Fruit fly (Drosophila melanogaster) whole organism, prepupa: ENCODE data around the gene CG14441.

ENCODE experiments used
- Blimp-1 ChIP-seq: fragments of 200-800 bp; sonication (Bioruptor generic); optimal IDR thresholded peaks from 3 replicates; lab custom pipeline; 2017; ENCODE audit warnings: missing biosample characterization, missing genetic modification characterization, mild to moderate bottlenecking, moderate library complexity, missing genetic modification reagents
- CG10631 ChIP-seq: fragments of 200-800 bp; sonication (Bioruptor generic); optimal IDR thresholded peaks from 2 replicates; lab custom pipeline; 2016; ENCODE audit warnings: missing biosample characterization, missing genetic modification characterization
- CG10669 ChIP-seq: fragments of 200-800 bp; sonication (Bioruptor generic); optimal IDR thresholded peaks from 3 replicates; lab custom pipeline; 2018; ENCODE audit warnings: missing biosample characterization, mild to moderate bottlenecking, missing genetic modification characterization, moderate library complexity
- CG11294 ChIP-seq: fragments of 200-800 bp; sonication (Bioruptor generic); IDR thresholded peaks from 2 replicates; pipeline ENCODE4 v1.3.6; 2022; ENCODE audit warnings: missing biosample characterization, missing genetic modification characterization
- CG15336 ChIP-seq: fragments of 200-800 bp; sonication (Bioruptor generic); IDR thresholded peaks from 2 replicates; pipeline ENCODE4 v1.3.6; 2022; ENCODE audit warnings: missing biosample characterization, missing genetic modification characterization
- CG16779 ChIP-seq: fragments of 200-800 bp; sonication (Bioruptor generic); optimal IDR thresholded peaks from 3 replicates; lab custom pipeline; 2017; ENCODE audit warnings: missing biosample characterization, mild to moderate bottlenecking, missing genetic modification characterization
- CG31627 ChIP-seq: fragments of 200-800 bp; sonication (Bioruptor generic); optimal IDR thresholded peaks from 3 replicates; lab custom pipeline; 2016; ENCODE audit warnings: missing biosample characterization, missing genetic modification characterization
- CG32006 ChIP-seq: fragments of 200-800 bp; sonication (Bioruptor generic); optimal IDR thresholded peaks from 3 replicates; lab custom pipeline; 2017; ENCODE audit warnings: missing biosample characterization, mild to moderate bottlenecking, missing genetic modification characterization
- CG3919 ChIP-seq: fragments of 200-800 bp; sonication (Bioruptor generic); optimal IDR thresholded peaks from 3 replicates; lab custom pipeline; 2016; ENCODE audit warnings: missing biosample characterization, missing genetic modification characterization
- CG4318 ChIP-seq: fragments of 200-800 bp; sonication (Bioruptor generic); optimal IDR thresholded peaks from 3 replicates; lab custom pipeline; 2017; ENCODE audit warnings: missing biosample characterization, mild to moderate bottlenecking, missing genetic modification characterization
- CG6163 ChIP-seq: fragments of 200-800 bp; sonication (Bioruptor generic); IDR thresholded peaks from 3 replicates; pipeline ENCODE4 v1.3.6; 2022; ENCODE audit warnings: missing biosample characterization, missing genetic modification characterization
- CG6276 ChIP-seq: fragments of 200-800 bp; sonication (Bioruptor generic); optimal IDR thresholded peaks from 2 replicates; lab custom pipeline; 2017; ENCODE audit warnings: missing biosample characterization, mild to moderate bottlenecking, missing genetic modification characterization
- CG6808 ChIP-seq: fragments of 200-800 bp; sonication (Bioruptor generic); optimal IDR thresholded peaks from 3 replicates; lab custom pipeline; 2017; ENCODE audit warnings: missing biosample characterization, missing genetic modification characterization, mild to moderate bottlenecking, moderate library complexity, missing genetic modification reagents
- CG6854 ChIP-seq: fragments of 200-800 bp; sonication (Bioruptor generic); optimal IDR thresholded peaks from 2 replicates; lab custom pipeline; 2017; ENCODE audit warnings: missing biosample characterization, mild to moderate bottlenecking, missing genetic modification characterization
- CG8119 ChIP-seq: fragments of 200-800 bp; sonication (Bioruptor generic); IDR thresholded peaks from 3 replicates; pipeline ENCODE4 v1.3.6; 2022; ENCODE audit warnings: missing biosample characterization, missing genetic modification characterization
- CG9139 ChIP-seq: fragments of 200-800 bp; sonication (Bioruptor generic); optimal IDR thresholded peaks from 3 replicates; lab custom pipeline; 2017; ENCODE audit warnings: missing biosample characterization, mild to moderate bottlenecking, missing genetic modification characterization
- Eip78C ChIP-seq: fragments of 200-800 bp; sonication (Bioruptor generic); peaks from one replicate; lab custom pipeline; 2016; ENCODE audit warnings: missing biosample characterization, missing genetic modification characterization
- Eip93F ChIP-seq: fragments of 200-800 bp; sonication (Bioruptor generic); optimal IDR thresholded peaks from 2 replicates; lab custom pipeline; 2016; ENCODE audit warnings: missing biosample characterization, mild to moderate bottlenecking, missing genetic modification characterization
- Ets96B ChIP-seq: fragments of 200-800 bp; optimal IDR thresholded peaks from 2 replicates; lab custom pipeline; 2019; ENCODE audit warnings: missing biosample characterization, mild to moderate bottlenecking, missing genetic modification characterization, moderate library complexity
- Gug ChIP-seq: fragments of 200-800 bp; sonication (Bioruptor generic); IDR thresholded peaks from 2 replicates; pipeline ENCODE4 v1.3.6; 2022; ENCODE audit warnings: missing biosample characterization, missing genetic modification characterization
- Hr4 ChIP-seq: fragments of 200-800 bp; sonication (Bioruptor generic); optimal IDR thresholded peaks from 3 replicates; lab custom pipeline; 2016; ENCODE audit warnings: missing biosample characterization, missing genetic modification characterization
- OdsH ChIP-seq: fragments of 200-800 bp; sonication (Bioruptor generic); optimal IDR thresholded peaks from 3 replicates; lab custom pipeline; 2016; ENCODE audit warnings: missing biosample characterization, missing genetic modification characterization
- Smox ChIP-seq: fragments of 200-800 bp; sonication (Bioruptor generic); optimal IDR thresholded peaks from 3 replicates; lab custom pipeline; 2016; ENCODE audit warnings: missing biosample characterization, missing genetic modification characterization
- Sox15 ChIP-seq: fragments of 200-800 bp; sonication (Bioruptor generic); optimal IDR thresholded peaks from 3 replicates; lab custom pipeline; 2016; ENCODE audit warnings: missing biosample characterization, missing genetic modification characterization
- achi ChIP-seq: fragments of 200-800 bp; sonication (Bioruptor generic); optimal IDR thresholded peaks from 3 replicates; lab custom pipeline; 2016; ENCODE audit warnings: missing biosample characterization, missing genetic modification characterization
- dac ChIP-seq: fragments of 200-800 bp; sonication (Bioruptor generic); optimal IDR thresholded peaks from 2 replicates; lab custom pipeline; 2017; ENCODE audit warnings: missing biosample characterization, mild to moderate bottlenecking, missing genetic modification characterization
- esn ChIP-seq: fragments of 200-800 bp; sonication (Bioruptor generic); optimal IDR thresholded peaks from 2 replicates; lab custom pipeline; 2016; ENCODE audit warnings: missing biosample characterization, mild to moderate bottlenecking, missing genetic modification characterization, moderate library complexity
- fd59A ChIP-seq: fragments of 200-800 bp; sonication (Bioruptor generic); optimal IDR thresholded peaks from 2 replicates; lab custom pipeline; 2017; ENCODE audit warnings: missing biosample characterization, mild to moderate bottlenecking, missing genetic modification characterization, missing genetic modification reagents
- fkh ChIP-seq: fragments of 200-800 bp; sonication (Bioruptor generic); optimal IDR thresholded peaks from 3 replicates; lab custom pipeline; 2017; ENCODE audit warnings: missing biosample characterization, mild to moderate bottlenecking, missing genetic modification characterization, moderate library complexity
- net ChIP-seq: fragments of 200-800 bp; sonication (Bioruptor generic); optimal IDR thresholded peaks from 3 replicates; lab custom pipeline; 2016; ENCODE audit warnings: missing biosample characterization, missing genetic modification characterization
- spab ChIP-seq: fragments of 200-800 bp; sonication (Bioruptor generic); optimal IDR thresholded peaks from 2 replicates; lab custom pipeline; 2017; ENCODE audit warnings: missing biosample characterization, mild to moderate bottlenecking, missing genetic modification characterization, missing genetic modification reagents
- ss ChIP-seq, 2 experiments: fragments of 200-800 bp; sonication (Bioruptor generic); optimal IDR thresholded peaks; 2 replicates in 1 of 2; 3 replicates in 1 of 2; lab custom pipeline; 2017 to 2018; ENCODE audit warnings: mild to moderate bottlenecking in 2 of 2, missing biosample characterization in 2 of 2, missing genetic modification characterization in 2 of 2, moderate library complexity in 1 of 2
- svp ChIP-seq: fragments of 200-800 bp; sonication (Bioruptor generic); peaks from one replicate; lab custom pipeline; 2016; ENCODE audit warnings: missing biosample characterization, missing genetic modification characterization

The CG14441 gene

dm6 chrX:6708138-6708537, 8.8 kb downstream of the CG14441 start (continued):
- TF ChIP-seq CG6854 (GFP tag; lab: Kevin White, UChicago) = no peak
- TF ChIP-seq svp (GFP tag; lab: Kevin White, UChicago) = no peak
- TF ChIP-seq CG15336 (GFP tag; lab: Robert Waterston, UW) = peak; percentile 62
- TF ChIP-seq net (GFP tag; lab: Kevin White, UChicago) = no peak
- TF ChIP-seq Blimp-1 (GFP tag; lab: Kevin White, UChicago) = no peak
- TF ChIP-seq Gug = no peak
- peak; percentile 68 to 85 for TF ChIP-seq ss (GFP tag; optimal IDR thresholded peaks at IDR 0.05; lab: Kevin White, UChicago)
- TF ChIP-seq CG4318 (GFP tag; lab: Kevin White, UChicago) = no peak
- no peak for TF ChIP-seq Smox
- no peak for TF ChIP-seq dac (GFP tag; lab: Kevin White, UChicago)
- peak; percentile 75 for TF ChIP-seq CG6808 (GFP tag; lab: Kevin White, UChicago)
- peak; percentile 6 for TF ChIP-seq achi
- TF ChIP-seq CG16779 = peak; percentile 50
- peak; percentile 63; the same call in 2 of the 3 replicates for TF ChIP-seq CG6163 (GFP tag; lab: Robert Waterston, UW)
- TF ChIP-seq CG31627 (GFP tag; lab: Kevin White, UChicago) = no peak
- no peak for TF ChIP-seq CG3919 (GFP tag; lab: Kevin White, UChicago)
- TF ChIP-seq fd59A (GFP tag; lab: Kevin White, UChicago) = peak; percentile 18
- no peak for TF ChIP-seq Hr4
- peak; percentile 50 for TF ChIP-seq Ets96B (tag; lab: Kevin White, UChicago)
- TF ChIP-seq CG10669 (GFP tag; lab: Kevin White, UChicago) = peak; percentile 46
- peak; percentile 45 for TF ChIP-seq CG6276 (GFP tag; lab: Kevin White, UChicago)
- TF ChIP-seq Sox15 (GFP tag; lab: Kevin White, UChicago) = no peak
- peak; percentile 65 for TF ChIP-seq spab (GFP tag; lab: Kevin White, UChicago)
- no peak for TF ChIP-seq CG10631
- TF ChIP-seq CG8119 = peak; percentile 62; the same call in 2 of the 3 replicates
- TF ChIP-seq CG9139 = peak; percentile 66
- TF ChIP-seq Eip93F (GFP tag; lab: Kevin White, UChicago) = no peak

- peak; percentile 43 for TF ChIP-seq Eip78C (GFP tag; lab: Kevin White, UChicago)
- peak; percentile 30 for TF ChIP-seq CG16779
- TF ChIP-seq fkh (GFP tag; lab: Kevin White, UChicago) = peak; percentile 81
- TF ChIP-seq CG6276 (GFP tag; lab: Kevin White, UChicago) = peak; percentile 14
- TF ChIP-seq ss (GFP tag; optimal IDR thresholded peaks at IDR 0.05; lab: Kevin White, UChicago) = no peak
- no peak for TF ChIP-seq OdsH (GFP tag; lab: Kevin White, UChicago)
- TF ChIP-seq CG32006 = peak; percentile 17
- no peak for TF ChIP-seq CG11294 (GFP tag; lab: Robert Waterston, UW)
Observed at dm6 chrX:6708580-6709199, 9.4 kb downstream of the CG14441 start.

dm6 chrX:6709252-6710037, 10.1 kb downstream of the CG14441 start:
- TF ChIP-seq esn (GFP tag; lab: Kevin White, UChicago) (no peak), CG6808 (GFP tag; lab: Kevin White, UChicago) (peak; percentile 97)
- TF ChIP-seq, all 60 proteins: peak for 1

dm6 chrX:6710258-6710657, 10.9 kb downstream of the CG14441 start:
- TF ChIP-seq CG8119 (no peak), svp (GFP tag; lab: Kevin White, UChicago) (peak; percentile 10)
